Worm (Caenorhabditis elegans) whole organism, late embryonic: ENCODE results near the gene Y41C4A.18.
"Not testable (repeated sequence)": the region's sequence is repeated elsewhere in the genome, so short reads cannot be mapped to it uniquely, and the experiment has no call there.

Experiments used
- elt-2 ChIP-seq: sonication (generic microtip); optimal IDR thresholded peaks from 2 replicates; lab custom pipeline; 2016; ENCODE audit warnings: missing genetic modification reagents, missing genetic modification characterization, missing compliant biosample characterization
- fkh-6 ChIP-seq: sonication (generic microtip); optimal IDR thresholded peaks from 2 replicates; lab custom pipeline; 2016; ENCODE audit warnings: missing genetic modification characterization, missing compliant biosample characterization

DNA sequence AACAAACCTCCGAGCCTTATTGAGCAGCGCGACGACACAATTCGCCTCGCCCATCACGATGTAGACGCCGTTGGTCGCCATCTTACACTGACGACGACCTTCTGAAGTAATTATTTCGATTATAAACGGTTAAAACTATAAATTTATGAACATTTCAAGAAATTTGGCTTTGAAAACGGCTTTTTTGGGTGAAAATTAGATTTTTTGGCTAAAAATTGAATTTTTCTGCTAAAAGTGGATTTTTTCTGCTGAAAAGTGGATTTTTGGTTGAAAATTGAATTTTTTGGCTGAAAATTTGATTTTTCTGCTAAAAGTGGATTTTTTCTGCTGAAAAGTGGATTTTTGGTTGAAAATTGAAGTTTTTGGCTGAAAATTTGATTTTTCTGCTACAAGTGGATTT, 43.2 kb downstream of the Y41C4A.18 start, which contains the start of gene gbf-1:
- TF ChIP-seq elt-2, fkh-6 (tag; lab: Kevin White, UChicago): not testable (repeated sequence)
